Fruit fly (Drosophila melanogaster) whole organism: Measurements from ENCODE around the gene CG18542.

Experiments used
- CG8478 ChIP-seq: fragments of >200 bp; optimal IDR thresholded peaks from 2 replicates; lab custom pipeline; 2018; ENCODE audit warnings: inconsistent platforms
- Dll ChIP-seq: fragments of >200 bp; optimal IDR thresholded peaks from 2 replicates; lab custom pipeline; 2017
- pan ChIP-seq: fragments of >200 bp; optimal IDR thresholded peaks from 2 replicates; lab custom pipeline; 2017
- psq ChIP-seq: fragments of >200 bp; optimal IDR thresholded peaks from 2 replicates; lab custom pipeline; 2017
- usp ChIP-seq: fragments of >200 bp; optimal IDR thresholded peaks from 2 replicates; lab custom pipeline; 2017; ENCODE audit warnings: missing biosample characterization, missing genetic modification characterization, mixed read lengths

- no peak for TF ChIP-seq pan (lab: Kevin White, UChicago)
- no peak for TF ChIP-seq psq (lab: Kevin White, UChicago)
- no peak for TF ChIP-seq usp (GFP tag; lab: Kevin White, UChicago)
- TF ChIP-seq Dll, result no peak
- no peak for TF ChIP-seq CG8478 (lab: Kevin White, UChicago)
These were observed 47.7 kb upstream of the CG18542 start, which contains the start of gene Dh44 for dm6 chr3R:9637882-9638281.
